Worm (Caenorhabditis elegans) whole organism, L1 larva: ENCODE measurements around the gene B0361.11.

Experiments
- C04F5.9 ChIP-seq: sonication (generic microtip); optimal IDR thresholded peaks from 2 replicates; lab custom pipeline; 2016; ENCODE audit warnings: missing genetic modification characterization, missing compliant biosample characterization
- F16B12.6 ChIP-seq: fragments of 150-350 bp; optimal IDR thresholded peaks from 2 replicates; lab custom pipeline; 2014; ENCODE audit warnings: missing biosample characterization, missing genetic modification characterization
- blmp-1 ChIP-seq: fragments of 150-350 bp; optimal IDR thresholded peaks from 2 replicates; lab custom pipeline; 2014; ENCODE audit warnings: missing biosample characterization, missing genetic modification characterization
- ceh-63 ChIP-seq: fragments of 200-800 bp; sonication (Bioruptor generic); optimal IDR thresholded peaks from 2 replicates; lab custom pipeline; 2018; ENCODE audit warnings: mild to moderate bottlenecking, missing genetic modification characterization, missing compliant biosample characterization
- ceh-82 ChIP-seq, 3 experiments: fragments of 150-350 bp in 1 of 3; sonication (generic microtip) in 2 of 3; optimal IDR thresholded peaks; 2 replicates each; lab custom pipeline; 2014 to 2017; ENCODE audit warnings: missing biosample characterization in 3 of 3, missing genetic modification characterization in 3 of 3
- dpl-1 ChIP-seq, 3 experiments: fragments of 150-350 bp in 2 of 3; sonication (generic microtip) in 1 of 3; optimal IDR thresholded peaks; 2 replicates each; lab custom pipeline; 2014 to 2017; ENCODE audit warnings: missing biosample characterization in 3 of 3, missing genetic modification characterization in 3 of 3, missing genetic modification reagents in 3 of 3
- dsc-1 ChIP-seq: sonication (generic microtip); optimal IDR thresholded peaks from 2 replicates; lab custom pipeline; 2016; ENCODE audit warnings: mild to moderate bottlenecking, missing genetic modification characterization, missing compliant biosample characterization
- efl-1 ChIP-seq, 4 experiments: fragments of 150-350 bp; optimal IDR thresholded peaks in 3 of 4; peaks in 1 of 4; 1 replicate in 1 of 4; 2 replicates in 3 of 4; lab custom pipeline; 2014; ENCODE audit warnings: missing biosample characterization in 2 of 4, missing genetic modification characterization in 2 of 4, missing genetic modification reagents in 2 of 4
- efl-3 ChIP-seq: fragments of 200-800 bp; sonication (Bioruptor generic); optimal IDR thresholded peaks from 2 replicates; lab custom pipeline; 2018; ENCODE audit warnings: mild to moderate bottlenecking, missing genetic modification characterization, missing compliant biosample characterization
- egl-13 ChIP-seq: sonication (generic microtip); optimal IDR thresholded peaks from 2 replicates; lab custom pipeline; 2016; ENCODE audit warnings: missing genotype, missing genetic modification reagents, missing genetic modification characterization, missing compliant biosample characterization
- egl-27 ChIP-seq, 2 experiments: fragments of 150-350 bp in 1 of 2; sonication (generic microtip); optimal IDR thresholded peaks; 3 replicates each; lab custom pipeline; 2017 to 2018; ENCODE audit warnings: missing biosample characterization in 2 of 2, missing genetic modification characterization in 2 of 2, missing genetic modification reagents in 2 of 2
- elt-2 ChIP-seq: sonication (generic microtip); optimal IDR thresholded peaks from 2 replicates; lab custom pipeline; 2016; ENCODE audit warnings: missing genetic modification characterization, mild to moderate bottlenecking, inconsistent platforms, missing compliant biosample characterization, missing genetic modification reagents
- elt-3 ChIP-seq, 6 experiments: fragments of 150-350 bp in 1 of 6; sonication (generic microtip); optimal IDR thresholded peaks; 2 replicates each; lab custom pipeline; 2017 to 2018; ENCODE audit warnings: missing biosample characterization in 6 of 6, missing genetic modification characterization in 6 of 6, inconsistent platforms in 1 of 6
- ets-5 ChIP-seq: fragments of 200-800 bp; sonication (Bioruptor generic); IDR thresholded peaks from 2 replicates; pipeline ENCODE4 v1.3.6; 2022; ENCODE audit warnings: missing genetic modification characterization, missing compliant biosample characterization
- fkh-8 ChIP-seq: sonication (generic microtip); optimal IDR thresholded peaks from 2 replicates; lab custom pipeline; 2016; ENCODE audit warnings: mild to moderate bottlenecking, missing genetic modification characterization, missing compliant biosample characterization
- grh-1 ChIP-seq: fragments of 200-800 bp; sonication (Bioruptor generic); IDR thresholded peaks from 2 replicates; pipeline ENCODE4 v1.3.6; 2022; ENCODE audit warnings: missing genetic modification reagents, missing genetic modification characterization, missing compliant biosample characterization
- hlh-17 ChIP-seq: fragments of 200-800 bp; sonication (Bioruptor generic); optimal IDR thresholded peaks from 2 replicates; lab custom pipeline; 2018; ENCODE audit warnings: missing genetic modification characterization, mild to moderate bottlenecking, missing compliant biosample characterization, moderate library complexity, borderline replicate concordance
- hpl-2 ChIP-seq: fragments of 150-350 bp; optimal IDR thresholded peaks from 2 replicates; lab custom pipeline; 2014; ENCODE audit warnings: missing biosample characterization, missing genetic modification reagents, missing genetic modification characterization
- irx-1 ChIP-seq: sonication (generic microtip); optimal IDR thresholded peaks from 2 replicates; lab custom pipeline; 2016; ENCODE audit warnings: missing genetic modification characterization, missing compliant biosample characterization
- isw-1 ChIP-seq: fragments of 200-800 bp; sonication (Bioruptor generic); IDR thresholded peaks from 2 replicates; pipeline ENCODE4 v1.3.6; 2022; ENCODE audit warnings: missing genetic modification characterization, missing compliant biosample characterization
- jun-1 ChIP-seq: fragments of 150-350 bp; optimal IDR thresholded peaks from 2 replicates; lab custom pipeline; 2014; ENCODE audit warnings: missing biosample characterization, missing genetic modification reagents, missing genetic modification characterization
- lin-13 ChIP-seq: fragments of 150-350 bp; optimal IDR thresholded peaks from 2 replicates; lab custom pipeline; 2014; ENCODE audit warnings: missing biosample characterization, missing genetic modification reagents, missing genetic modification characterization
- lin-15B ChIP-seq: fragments of 150-350 bp; sonication (generic microtip); optimal IDR thresholded peaks from 3 replicates; lab custom pipeline; 2014; ENCODE audit warnings: missing biosample characterization, missing genetic modification characterization
- lin-35 ChIP-seq, 2 experiments: fragments of 150-350 bp; optimal IDR thresholded peaks; 2 replicates each; lab custom pipeline; 2014; ENCODE audit warnings: missing biosample characterization in 2 of 2, missing genetic modification characterization in 2 of 2, missing genetic modification reagents in 2 of 2
- lin-39 ChIP-seq: fragments of 150-350 bp; optimal IDR thresholded peaks from 2 replicates; lab custom pipeline; 2014; ENCODE audit warnings: missing biosample characterization, missing genetic modification reagents, missing genetic modification characterization
- lir-3 ChIP-seq: sonication (generic microtip); optimal IDR thresholded peaks from 2 replicates; lab custom pipeline; 2016; ENCODE audit warnings: mild to moderate bottlenecking, missing genetic modification characterization, moderate library complexity, missing compliant biosample characterization; ENCODE audit not compliant: poor library complexity
- lsy-2 ChIP-seq, 2 experiments: fragments of 150-350 bp; optimal IDR thresholded peaks; 2 replicates each; lab custom pipeline; 2014; ENCODE audit warnings: missing biosample characterization in 2 of 2, missing genetic modification characterization in 2 of 2
- mdl-1 ChIP-seq, 2 experiments: fragments of 150-350 bp; optimal IDR thresholded peaks; 2 replicates each; lab custom pipeline; 2014 to 2017; ENCODE audit warnings: missing biosample characterization in 2 of 2, missing genetic modification characterization in 2 of 2, inconsistent platforms in 1 of 2
- mep-1 ChIP-seq: fragments of 150-350 bp; optimal IDR thresholded peaks from 2 replicates; lab custom pipeline; 2014; ENCODE audit warnings: missing biosample characterization, missing genetic modification characterization
- nhr-12 ChIP-seq: sonication (generic microtip); optimal IDR thresholded peaks from 2 replicates; lab custom pipeline; 2017; ENCODE audit warnings: missing biosample characterization, missing genetic modification characterization
- nhr-19 ChIP-seq: fragments of 200-800 bp; sonication (Bioruptor generic); conservative IDR thresholded peaks from 2 replicates; pipeline ENCODE4 v1.3.6; 2022; ENCODE audit warnings: missing genetic modification characterization, missing compliant biosample characterization
- nhr-20 ChIP-seq: sonication (generic microtip); optimal IDR thresholded peaks from 2 replicates; lab custom pipeline; 2016; ENCODE audit warnings: mild to moderate bottlenecking, missing genetic modification characterization, missing compliant biosample characterization
- nhr-47 ChIP-seq: sonication (generic microtip); optimal IDR thresholded peaks from 2 replicates; lab custom pipeline; 2016; ENCODE audit warnings: mild to moderate bottlenecking, missing genetic modification characterization, moderate library complexity, missing compliant biosample characterization
- nhr-71 ChIP-seq: sonication (generic microtip); optimal IDR thresholded peaks from 2 replicates; lab custom pipeline; 2016; ENCODE audit warnings: mild to moderate bottlenecking, missing genetic modification characterization, moderate library complexity, missing compliant biosample characterization
- nhr-85 ChIP-seq: sonication (generic microtip); peaks from one replicate; lab custom pipeline; 2016; ENCODE audit warnings: missing genetic modification characterization, inconsistent platforms, missing compliant biosample characterization
- nhr-90 ChIP-seq: sonication (generic microtip); optimal IDR thresholded peaks from 2 replicates; lab custom pipeline; 2016; ENCODE audit warnings: mild to moderate bottlenecking, missing genetic modification characterization, missing compliant biosample characterization; ENCODE audit not compliant: poor library complexity
- pag-3 ChIP-seq: sonication (generic microtip); optimal IDR thresholded peaks from 2 replicates; lab custom pipeline; 2017; ENCODE audit warnings: missing genetic modification characterization, mild to moderate bottlenecking, missing compliant biosample characterization, antibody characterized with exemption, borderline replicate concordance; ENCODE audit not compliant: insufficient read depth
- rnt-1 ChIP-seq: sonication (generic microtip); optimal IDR thresholded peaks from 2 replicates; lab custom pipeline; 2016; ENCODE audit warnings: mild to moderate bottlenecking, missing genetic modification characterization, moderate library complexity, missing compliant biosample characterization
- skn-1 ChIP-seq: fragments of 150-350 bp; optimal IDR thresholded peaks from 2 replicates; lab custom pipeline; 2014; ENCODE audit warnings: missing biosample characterization, missing genetic modification characterization
- snpc-4 ChIP-seq: fragments of 150-350 bp; optimal IDR thresholded peaks from 2 replicates; lab custom pipeline; 2014; ENCODE audit warnings: missing biosample characterization, missing genetic modification characterization
- snu-23 ChIP-seq: sonication (generic microtip); optimal IDR thresholded peaks from 2 replicates; lab custom pipeline; 2016; ENCODE audit warnings: missing genetic modification characterization, missing compliant biosample characterization
- sptf-1 ChIP-seq: fragments of 150-350 bp; optimal IDR thresholded peaks from 2 replicates; lab custom pipeline; 2014; ENCODE audit warnings: missing biosample characterization, missing genetic modification characterization
- swsn-7 ChIP-seq: sonication (generic microtip); optimal IDR thresholded peaks from 2 replicates; lab custom pipeline; 2016; ENCODE audit warnings: missing genetic modification characterization, missing compliant biosample characterization
- tbx-2 ChIP-seq: sonication (generic microtip); optimal IDR thresholded peaks from 2 replicates; lab custom pipeline; 2016; ENCODE audit warnings: missing genetic modification characterization, missing compliant biosample characterization
- unc-130 ChIP-seq: fragments of 150-350 bp; optimal IDR thresholded peaks from 2 replicates; lab custom pipeline; 2017; ENCODE audit warnings: missing biosample characterization, missing genetic modification characterization, inconsistent platforms
- unc-86 ChIP-seq: sonication (generic microtip); optimal IDR thresholded peaks from 2 replicates; lab custom pipeline; 2016; ENCODE audit warnings: missing genetic modification characterization, missing compliant biosample characterization
- unc-98 ChIP-seq: fragments of 200-800 bp; sonication (Bioruptor generic); IDR thresholded peaks from 2 replicates; pipeline ENCODE4 v1.3.6; 2022; ENCODE audit warnings: missing genetic modification characterization, missing compliant biosample characterization
- xbp-1 ChIP-seq: sonication (generic microtip); optimal IDR thresholded peaks from 2 replicates; lab custom pipeline; 2016; ENCODE audit warnings: missing genetic modification characterization, missing compliant biosample characterization
- zip-4 ChIP-seq: fragments of 200-800 bp; sonication (Bioruptor generic); optimal IDR thresholded peaks from 2 replicates; lab custom pipeline; 2018; ENCODE audit warnings: mild to moderate bottlenecking, missing genetic modification characterization, moderate library complexity, missing compliant biosample characterization
- ztf-11 ChIP-seq, 2 experiments: sonication (generic microtip); optimal IDR thresholded peaks; 2 replicates each; lab custom pipeline; 2016 to 2017; ENCODE audit warnings: missing genetic modification characterization in 2 of 2, missing biosample characterization in 1 of 2, missing compliant biosample characterization in 1 of 2
- ztf-4 ChIP-seq: fragments of 150-350 bp; optimal IDR thresholded peaks from 2 replicates; lab custom pipeline; 2014; ENCODE audit warnings: missing biosample characterization, missing genetic modification characterization

The B0361.11 gene

DNA sequence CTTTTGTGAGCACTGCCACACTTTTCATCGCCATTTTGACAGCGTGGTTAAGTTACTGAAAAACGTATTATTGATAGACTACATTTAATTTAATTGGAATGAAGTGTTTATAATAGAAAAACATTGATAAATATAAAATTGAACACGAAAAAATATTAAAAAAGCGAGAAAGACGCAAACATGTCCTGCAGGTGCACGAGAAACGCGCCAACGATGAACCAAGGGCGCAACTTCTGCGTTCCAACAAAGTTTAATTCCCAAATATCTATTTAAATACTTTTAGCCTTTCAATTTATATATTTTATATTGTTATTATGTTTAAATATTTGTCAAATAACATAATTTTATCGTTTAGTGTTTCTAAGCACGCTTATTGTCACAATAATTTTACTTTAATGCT, 43.3 kb upstream of the B0361.11 start, which contains the start of gene ndus-8:
Gene ndus-8, minus strand, starts transcription at position 55 of the 400 bp plus-strand sequence.
- peak; percentile 78 for TF ChIP-seq swsn-7 (tag; lab: Kevin White, UChicago)
- TF ChIP-seq xbp-1 (tag; lab: Kevin White, UChicago), result peak; percentile 74
- TF ChIP-seq nhr-71 (tag; lab: Kevin White, UChicago), result peak; percentile 82
- TF ChIP-seq ztf-11 (tag; optimal IDR thresholded peaks at IDR 0.05; lab: Kevin White, UChicago), result peak in 1 of 2 experiments; percentile 39
- TF ChIP-seq sptf-1 (tag; lab: Kevin White, UChicago), result no peak
- TF ChIP-seq ceh-82 (tag; optimal IDR thresholded peaks at IDR 0.05; lab: Kevin White, UChicago), result peak in 2 of 3 experiments; percentile 47 to 77
- peak; percentile 60 to 79 (median 79) for TF ChIP-seq dpl-1 (GFP tag; optimal IDR thresholded peaks at IDR 0.05; lab: Kevin White, UChicago)
- TF ChIP-seq nhr-47, result peak; percentile 76
- TF ChIP-seq irx-1 (tag; lab: Kevin White, UChicago), result peak; percentile 34
- TF ChIP-seq ets-5 (GFP tag; lab: Robert Waterston, UW), result no peak
- no peak for TF ChIP-seq efl-3 (GFP tag; lab: Kevin White, UChicago)
- TF ChIP-seq skn-1 (tag; lab: Kevin White, UChicago), result peak; percentile 57
- peak; percentile 78 for TF ChIP-seq nhr-90 (tag; lab: Kevin White, UChicago)
- TF ChIP-seq hpl-2 (GFP tag; lab: Kevin White, UChicago), result peak; percentile 57
- TF ChIP-seq efl-1 (optimal IDR thresholded peaks at IDR 0.05; lab: Kevin White, UChicago), result peak; percentile 65 to 81
- TF ChIP-seq efl-1 (GFP tag; optimal IDR thresholded peaks at IDR 0.05 in 1 of 2; lab: Kevin White, UChicago), result peak; percentile 73 to 96
- peak; percentile 59 for TF ChIP-seq F16B12.6 (tag; lab: Kevin White, UChicago)
- TF ChIP-seq lsy-2 (tag; optimal IDR thresholded peaks at IDR 0.05; lab: Kevin White, UChicago), result peak; percentile 87 to 90
- TF ChIP-seq tbx-2, result peak; percentile 69
- peak; percentile 18 for TF ChIP-seq egl-13
- peak; percentile 90 for TF ChIP-seq unc-130 (tag; lab: Kevin White, UChicago)
- TF ChIP-seq snpc-4 (tag; lab: Kevin White, UChicago), result peak; percentile 52
- peak; percentile 95 for TF ChIP-seq mep-1 (tag; lab: Kevin White, UChicago)
- TF ChIP-seq elt-3 (tag; optimal IDR thresholded peaks at IDR 0.05; lab: Kevin White, UChicago), result peak in 1 of 6 experiments; percentile 53
- TF ChIP-seq elt-2, result peak; percentile 35
- peak; percentile 17 for TF ChIP-seq jun-1 (tag; lab: Kevin White, UChicago)
- peak; percentile 77 for TF ChIP-seq rnt-1 (tag; lab: Kevin White, UChicago)
- peak; percentile 68 for TF ChIP-seq nhr-85 (tag; lab: Kevin White, UChicago)
- TF ChIP-seq lin-39 (tag; lab: Kevin White, UChicago), result peak; percentile 43
- TF ChIP-seq unc-86 (tag; lab: Kevin White, UChicago), result peak; percentile 56
- no peak for TF ChIP-seq unc-98 (GFP tag; lab: Robert Waterston, UW)
- no peak for TF ChIP-seq nhr-12 (tag; lab: Kevin White, UChicago)
- no peak for TF ChIP-seq egl-27 (tag; optimal IDR thresholded peaks at IDR 0.05; lab: Kevin White, UChicago)
- no peak for TF ChIP-seq grh-1
- no peak for TF ChIP-seq ceh-63 (GFP tag; lab: Kevin White, UChicago)
- TF ChIP-seq lin-15B (tag; lab: Kevin White, UChicago), result peak; percentile 39
- TF ChIP-seq blmp-1, result peak; percentile 67
- no peak for TF ChIP-seq ztf-4 (tag; lab: Kevin White, UChicago)
- peak; percentile 77 to 80 for TF ChIP-seq lin-35 (GFP tag; optimal IDR thresholded peaks at IDR 0.05; lab: Kevin White, UChicago)
- peak; percentile 37 for TF ChIP-seq isw-1
- TF ChIP-seq nhr-20, result peak; percentile 81
- TF ChIP-seq lin-13 (GFP tag; lab: Kevin White, UChicago), result peak; percentile 41
- TF ChIP-seq C04F5.9 (tag; lab: Kevin White, UChicago), result peak; percentile 39
- TF ChIP-seq dsc-1 (tag; lab: Kevin White, UChicago), result peak; percentile 78
- TF ChIP-seq hlh-17 (GFP tag; lab: Kevin White, UChicago), result no peak
- TF ChIP-seq zip-4 (GFP tag; lab: Kevin White, UChicago), result peak; percentile 35
- TF ChIP-seq lir-3 (tag; lab: Kevin White, UChicago), result peak; percentile 38
- peak; percentile 84 for TF ChIP-seq nhr-19
- TF ChIP-seq mdl-1 (tag; optimal IDR thresholded peaks at IDR 0.05; lab: Kevin White, UChicago), result peak in 1 of 2 experiments; percentile 57
- peak; percentile 85 for TF ChIP-seq snu-23 (GFP tag; lab: Kevin White, UChicago)
- peak; percentile 18 for TF ChIP-seq fkh-8 (tag; lab: Kevin White, UChicago)
- no peak for TF ChIP-seq pag-3 (tag; lab: Kevin White, UChicago)
